Fruit fly (Drosophila melanogaster) whole organism, embryonic: ENCODE results near the gene CG17154.
A peak's percentile ranks its signal among the peaks of the same experiment; 100 is the strongest.

ENCODE experiments used
- Abd-B ChIP-seq: fragments of 200-800 bp; sonication (Bioruptor generic); optimal IDR thresholded peaks from 2 replicates; lab custom pipeline; 2018; ENCODE audit warnings: missing biosample characterization, mild to moderate bottlenecking, missing genetic modification characterization, moderate library complexity
- Adf1 ChIP-seq: fragments of 200-800 bp; sonication (Bioruptor generic); IDR thresholded peaks from 2 replicates; pipeline ENCODE4 v1.3.6; 2022; ENCODE audit warnings: missing biosample characterization, missing genetic modification characterization
- BEAF-32 ChIP-seq: fragments of 200-800 bp; sonication (Bioruptor generic); optimal IDR thresholded peaks from 3 replicates; lab custom pipeline; 2017; ENCODE audit warnings: missing biosample characterization, missing genetic modification characterization, mild to moderate bottlenecking, moderate library complexity, missing genetic modification reagents
- CG11723 ChIP-seq: fragments of 200-800 bp; sonication (Bioruptor generic); optimal IDR thresholded peaks from 2 replicates; lab custom pipeline; 2017; ENCODE audit warnings: missing biosample characterization, mild to moderate bottlenecking, missing genetic modification characterization
- CG12391 ChIP-seq: fragments of 200-800 bp; sonication (Bioruptor generic); optimal IDR thresholded peaks from 3 replicates; lab custom pipeline; 2018; ENCODE audit warnings: missing biosample characterization, mild to moderate bottlenecking, missing genetic modification characterization, moderate library complexity
- CG15011 ChIP-seq: fragments of 200-800 bp; sonication (Bioruptor generic); optimal IDR thresholded peaks from 3 replicates; lab custom pipeline; 2018; ENCODE audit warnings: missing biosample characterization, mild to moderate bottlenecking, missing genetic modification characterization
- CG16813 ChIP-seq: fragments of 200-800 bp; sonication (Bioruptor generic); IDR thresholded peaks from 3 replicates; pipeline ENCODE4 v1.3.6; 2022; ENCODE audit warnings: missing biosample characterization, missing genetic modification characterization; ENCODE audit not compliant: partially characterized antibody
- CG17186 ChIP-seq: fragments of 200-800 bp; sonication (Bioruptor generic); optimal IDR thresholded peaks from 3 replicates; lab custom pipeline; 2017; ENCODE audit warnings: missing biosample characterization, missing genetic modification reagents, missing genetic modification characterization
- CG17361 ChIP-seq: fragments of 200-800 bp; sonication (Bioruptor generic); IDR thresholded peaks from 3 replicates; pipeline ENCODE4 v1.3.6; 2022; ENCODE audit warnings: missing biosample characterization, missing genetic modification characterization
- CG17802 ChIP-seq: fragments of 200-800 bp; sonication (Bioruptor generic); optimal IDR thresholded peaks from 2 replicates; lab custom pipeline; 2018; ENCODE audit warnings: missing biosample characterization, mild to moderate bottlenecking, missing genetic modification characterization, moderate library complexity
- CG17829 ChIP-seq: fragments of 200-800 bp; optimal IDR thresholded peaks from 2 replicates; lab custom pipeline; 2019; ENCODE audit warnings: missing biosample characterization, mild to moderate bottlenecking, missing genetic modification characterization, moderate library complexity
- CG18619 ChIP-seq: fragments of 200-800 bp; sonication (Bioruptor generic); optimal IDR thresholded peaks from 3 replicates; lab custom pipeline; 2017; ENCODE audit warnings: missing biosample characterization, mild to moderate bottlenecking, missing genetic modification characterization
- CG2202 ChIP-seq: fragments of 200-800 bp; sonication (Bioruptor generic); optimal IDR thresholded peaks from 2 replicates; lab custom pipeline; 2018; ENCODE audit warnings: missing biosample characterization, mild to moderate bottlenecking, missing genetic modification characterization
- CG2889 ChIP-seq: fragments of 200-800 bp; sonication (Bioruptor generic); IDR thresholded peaks from 3 replicates; pipeline ENCODE4 v1.3.6; 2022; ENCODE audit warnings: missing biosample characterization, missing genetic modification characterization
- CG3163 ChIP-seq: fragments of 200-800 bp; sonication (Bioruptor generic); optimal IDR thresholded peaks from 3 replicates; lab custom pipeline; 2016; ENCODE audit warnings: missing biosample characterization, missing genetic modification characterization
- CG3407 ChIP-seq: fragments of 200-800 bp; sonication (Bioruptor generic); optimal IDR thresholded peaks from 2 replicates; lab custom pipeline; 2018; ENCODE audit warnings: missing biosample characterization, mild to moderate bottlenecking, missing genetic modification characterization
- CG4617 ChIP-seq: fragments of 200-800 bp; sonication (Bioruptor generic); optimal IDR thresholded peaks from 3 replicates; lab custom pipeline; 2016; ENCODE audit warnings: missing biosample characterization, missing genetic modification characterization, borderline replicate concordance
- CG6791 ChIP-seq: fragments of 200-800 bp; sonication (Bioruptor generic); IDR thresholded peaks from 3 replicates; pipeline ENCODE4 v1.3.6; 2022; ENCODE audit warnings: missing biosample characterization, missing genetic modification characterization; ENCODE audit not compliant: partially characterized antibody
- CG9215 ChIP-seq: fragments of 200-800 bp; sonication (Bioruptor generic); IDR thresholded peaks from 2 replicates; pipeline ENCODE4 v1.3.6; 2022; ENCODE audit warnings: missing biosample characterization, missing genetic modification characterization
- CHES-1-like ChIP-seq: fragments of 200-800 bp; sonication (Bioruptor generic); optimal IDR thresholded peaks from 2 replicates; lab custom pipeline; 2016; ENCODE audit warnings: missing biosample characterization, missing genetic modification characterization
- Chrac-16 ChIP-seq: fragments of 200-800 bp; sonication (Bioruptor generic); optimal IDR thresholded peaks from 3 replicates; lab custom pipeline; 2016; ENCODE audit warnings: missing biosample characterization, missing genetic modification characterization
- Ets65A ChIP-seq: fragments of 200-800 bp; sonication (Bioruptor generic); peaks from one replicate; lab custom pipeline; 2016; ENCODE audit warnings: missing biosample characterization, missing genetic modification characterization
- Ets97D ChIP-seq: fragments of 200-800 bp; sonication (Bioruptor generic); optimal IDR thresholded peaks from 3 replicates; lab custom pipeline; 2016; ENCODE audit warnings: missing biosample characterization, missing genetic modification characterization
- Gsc ChIP-seq: fragments of 200-800 bp; sonication (Bioruptor generic); IDR thresholded peaks from 2 replicates; pipeline ENCODE4 v1.3.6; 2022; ENCODE audit warnings: missing biosample characterization, missing genetic modification characterization
- H2.0 ChIP-seq: fragments of 200-800 bp; sonication (Bioruptor generic); IDR thresholded peaks from 2 replicates; pipeline ENCODE4 v1.3.6; 2022; ENCODE audit warnings: missing biosample characterization, missing genetic modification characterization
- HLH4C ChIP-seq: fragments of 200-800 bp; sonication (Bioruptor generic); IDR thresholded peaks from 3 replicates; pipeline ENCODE4 v1.3.6; 2022; ENCODE audit warnings: missing biosample characterization, missing genetic modification characterization; ENCODE audit not compliant: partially characterized antibody
- Hr3 ChIP-seq: fragments of 200-800 bp; sonication (Bioruptor generic); optimal IDR thresholded peaks from 3 replicates; lab custom pipeline; 2016; ENCODE audit warnings: missing biosample characterization, missing genetic modification characterization
- Hr51 ChIP-seq, 2 experiments: fragments of 200-800 bp; sonication (Bioruptor generic); optimal IDR thresholded peaks; 2 replicates in 1 of 2; 3 replicates in 1 of 2; lab custom pipeline; 2016 to 2018; ENCODE audit warnings: missing biosample characterization in 2 of 2, missing genetic modification characterization in 2 of 2, mild to moderate bottlenecking in 1 of 2, moderate library complexity in 1 of 2
- MBD-R2 ChIP-seq: fragments of 200-800 bp; sonication (Bioruptor generic); IDR thresholded peaks from 2 replicates; pipeline ENCODE4 v1.3.6; 2022; ENCODE audit warnings: missing biosample characterization, missing genetic modification characterization
- Myb ChIP-seq: fragments of 200-800 bp; sonication (Bioruptor generic); optimal IDR thresholded peaks from 2 replicates; lab custom pipeline; 2016; ENCODE audit warnings: missing biosample characterization, missing genetic modification characterization
- NFAT ChIP-seq: fragments of 200-800 bp; sonication (Bioruptor generic); IDR thresholded peaks from 2 replicates; pipeline ENCODE4 v1.3.6; 2022; ENCODE audit warnings: missing biosample characterization, missing genetic modification characterization
- Opbp ChIP-seq: fragments of 200-800 bp; sonication (Bioruptor generic); IDR thresholded peaks from 3 replicates; pipeline ENCODE4 v1.3.6; 2022; ENCODE audit warnings: missing biosample characterization, missing genetic modification characterization; ENCODE audit not compliant: partially characterized antibody
- Sox100B ChIP-seq: fragments of 200-800 bp; sonication (Bioruptor generic); optimal IDR thresholded peaks from 3 replicates; lab custom pipeline; 2018; ENCODE audit warnings: missing biosample characterization, mild to moderate bottlenecking, missing genetic modification characterization
- amos ChIP-seq: fragments of 200-800 bp; sonication (Bioruptor generic); IDR thresholded peaks from 2 replicates; pipeline ENCODE4 v1.3.6; 2022; ENCODE audit warnings: missing biosample characterization, missing genetic modification characterization; ENCODE audit not compliant: partially characterized antibody
- btn ChIP-seq: fragments of 200-800 bp; sonication (Bioruptor generic); optimal IDR thresholded peaks from 2 replicates; lab custom pipeline; 2016; ENCODE audit warnings: missing biosample characterization, missing genetic modification characterization
- da ChIP-seq: fragments of 200-800 bp; sonication (Bioruptor generic); optimal IDR thresholded peaks from 2 replicates; lab custom pipeline; 2016; ENCODE audit warnings: missing biosample characterization, missing genetic modification characterization
- emc ChIP-seq: fragments of 200-800 bp; sonication (Bioruptor generic); optimal IDR thresholded peaks from 2 replicates; lab custom pipeline; 2016; ENCODE audit warnings: missing biosample characterization, missing genetic modification characterization
- fd3F ChIP-seq: fragments of 200-800 bp; sonication (Bioruptor generic); optimal IDR thresholded peaks from 2 replicates; lab custom pipeline; 2018; ENCODE audit warnings: missing biosample characterization, mild to moderate bottlenecking, missing genetic modification characterization, moderate library complexity
- gsb-n ChIP-seq: fragments of 200-800 bp; sonication (Bioruptor generic); optimal IDR thresholded peaks from 3 replicates; lab custom pipeline; 2018; ENCODE audit warnings: missing biosample characterization, mild to moderate bottlenecking, missing genetic modification characterization
- h ChIP-seq: fragments of >200 bp; optimal IDR thresholded peaks from 2 replicates; lab custom pipeline; 2017
- hbn ChIP-seq: fragments of 200-800 bp; sonication (Bioruptor generic); IDR thresholded peaks from 2 replicates; pipeline ENCODE4 v1.3.6; 2022; ENCODE audit warnings: missing biosample characterization, missing genetic modification characterization; ENCODE audit not compliant: partially characterized antibody
- jing ChIP-seq: fragments of 200-800 bp; sonication (Bioruptor generic); optimal IDR thresholded peaks from 2 replicates; lab custom pipeline; 2018; ENCODE audit warnings: missing biosample characterization, mild to moderate bottlenecking, missing genetic modification characterization
- klu ChIP-seq: fragments of 200-800 bp; sonication (Bioruptor generic); IDR thresholded peaks from 2 replicates; pipeline ENCODE4 v1.3.6; 2022; ENCODE audit warnings: missing biosample characterization, missing genetic modification characterization
- psq ChIP-seq: fragments of 200-800 bp; sonication (Bioruptor generic); optimal IDR thresholded peaks from 2 replicates; lab custom pipeline; 2017; ENCODE audit warnings: missing biosample characterization, missing genetic modification characterization
- schlank ChIP-seq: fragments of 200-800 bp; sonication (Bioruptor generic); optimal IDR thresholded peaks from 2 replicates; lab custom pipeline; 2018; ENCODE audit warnings: missing biosample characterization, mild to moderate bottlenecking, missing genetic modification characterization
- sens ChIP-seq: fragments of 200-800 bp; sonication (Bioruptor generic); peaks from one replicate; lab custom pipeline; 2016; ENCODE audit warnings: missing biosample characterization, missing genetic modification characterization
- sna ChIP-seq: fragments of 200-800 bp; sonication (Bioruptor generic); IDR thresholded peaks from 2 replicates; pipeline ENCODE4 v1.3.6; 2022; ENCODE audit warnings: missing biosample characterization, missing genetic modification characterization; ENCODE audit not compliant: partially characterized antibody
- stc ChIP-seq: fragments of 200-800 bp; sonication (Bioruptor generic); IDR thresholded peaks from 2 replicates; pipeline ENCODE4 v1.3.6; 2022; ENCODE audit warnings: missing biosample characterization, missing genetic modification characterization
- wdn ChIP-seq: fragments of 200-800 bp; sonication (Bioruptor generic); IDR thresholded peaks from 2 replicates; pipeline ENCODE4 v1.3.6; 2022; ENCODE audit warnings: missing biosample characterization, missing genetic modification characterization

The CG17154 gene

DNA sequence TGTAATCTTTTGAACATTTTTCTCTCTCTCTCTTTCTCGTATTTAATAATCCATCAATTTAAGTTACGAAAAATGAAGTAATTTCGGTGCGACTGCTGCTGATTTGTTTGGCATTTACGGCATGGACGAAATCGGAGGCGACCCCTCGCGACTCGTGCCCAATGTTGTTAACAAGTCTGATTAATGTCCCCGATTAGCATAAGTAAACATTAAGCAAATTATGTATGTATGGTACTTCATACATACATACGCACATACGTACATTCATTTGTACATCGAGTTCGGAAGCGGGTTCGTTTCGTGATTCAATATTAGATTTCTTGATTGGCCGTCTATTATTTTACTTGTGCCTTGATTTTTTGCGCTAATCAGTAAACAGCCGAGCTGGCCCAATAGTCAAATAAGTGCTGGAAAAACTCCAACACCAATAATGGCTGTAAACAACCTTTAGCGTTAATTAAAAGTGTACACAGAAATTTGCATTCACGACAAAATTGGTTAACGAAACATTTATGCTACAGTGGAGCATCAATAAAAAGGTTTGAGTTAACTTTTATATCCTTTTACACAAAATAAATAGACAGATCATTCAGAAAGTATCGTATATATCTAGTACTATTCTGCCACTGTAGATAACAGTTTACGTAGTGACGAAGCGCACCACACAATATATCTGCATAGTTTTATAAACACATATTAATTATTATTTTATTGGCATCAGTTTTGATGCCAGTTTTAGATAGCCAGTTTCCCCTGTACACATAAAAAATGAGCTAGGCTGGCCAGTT lies 2.7 kb downstream of the CG17154 start (continued):
- TF ChIP-seq Hr51 (GFP tag; optimal IDR thresholded peaks at IDR 0.05; lab: Kevin White, UChicago) (peak in 1 of 2 experiments; percentile 83), CG16813 (GFP tag; lab: Robert Waterston, UW) (no peak), CG11723 (GFP tag; lab: Kevin White, UChicago) (peak; percentile 20), emc (GFP tag; lab: Kevin White, UChicago) (no peak), Adf1 (GFP tag; lab: Robert Waterston, UW) (peak; percentile 47), amos (no peak), CG17802 (tag; lab: Kevin White, UChicago) (no peak), gsb-n (tag; lab: Kevin White, UChicago) (no peak), jing (GFP tag; lab: Kevin White, UChicago) (peak; percentile 35), CG9215 (GFP tag; lab: Robert Waterston, UW) (no peak), sna (GFP tag; lab: Robert Waterston, UW) (no peak), CG2202 (tag; lab: Kevin White, UChicago) (no peak), CG3407 (GFP tag; lab: Kevin White, UChicago) (peak; percentile 1), H2.0 (GFP tag; lab: Robert Waterston, UW) (peak; percentile 44; the same call in 1 of the 2 replicates), HLH4C (GFP tag; lab: Robert Waterston, UW) (no peak), CG4617 (no peak), fd3F (peak; percentile 62), Chrac-16 (GFP tag; lab: Kevin White, UChicago) (peak; percentile 11), psq (GFP tag; lab: Kevin White, UChicago) (no peak), CG17829 (tag; lab: Kevin White, UChicago) (peak; percentile 38), Myb (GFP tag; lab: Kevin White, UChicago) (no peak), Hr3 (GFP tag; lab: Kevin White, UChicago) (peak; percentile 45), sens (peak; percentile 75), CG17361 (GFP tag; lab: Robert Waterston, UW) (peak; percentile 64; the same call in 2 of the 3 replicates), CG3163 (GFP tag; lab: Kevin White, UChicago) (no peak), Gsc (GFP tag; lab: Robert Waterston, UW) (no peak), btn (GFP tag; lab: Kevin White, UChicago) (no peak), klu (GFP tag; lab: Robert Waterston, UW) (peak; percentile 63; the same call in 1 of the 2 replicates), da (GFP tag; lab: Kevin White, UChicago) (no peak), Abd-B (GFP tag; lab: Kevin White, UChicago) (peak; percentile 62), CG12391 (peak; percentile 56), h (lab: Kevin White, UChicago) (no peak), CHES-1-like (GFP tag; lab: Kevin White, UChicago) (peak; percentile 9), hbn (no peak), Ets97D (GFP tag; lab: Kevin White, UChicago) (no peak), stc (GFP tag; lab: Robert Waterston, UW) (peak; percentile 54; the same call in 1 of the 2 replicates), CG18619 (GFP tag; lab: Kevin White, UChicago) (peak; percentile 63), BEAF-32 (GFP tag; lab: Kevin White, UChicago) (no peak), Sox100B (GFP tag; lab: Kevin White, UChicago) (peak; percentile 68), CG2889 (GFP tag; lab: Robert Waterston, UW) (0 out of 3 replicates have a peak, but pooled peaks have one; percentile 48), CG6791 (GFP tag; lab: Robert Waterston, UW) (no peak), MBD-R2 (peak; percentile 45; the same call in 1 of the 2 replicates), Ets65A (GFP tag; lab: Kevin White, UChicago) (peak; percentile 77), CG17186 (GFP tag; lab: Kevin White, UChicago) (no peak), NFAT (GFP tag; lab: Robert Waterston, UW) (no peak), schlank (tag; lab: Kevin White, UChicago) (peak; percentile 36), Opbp (GFP tag; lab: Robert Waterston, UW) (no peak), wdn (GFP tag; lab: Robert Waterston, UW) (peak; percentile 23; the same call in 1 of the 2 replicates), CG15011 (GFP tag; lab: Kevin White, UChicago) (peak; percentile 39)
